Worm (Caenorhabditis elegans) whole organism, mixed stage, embryonic: ENCODE results near the gene C03E10.1.
"Not testable (repeated sequence)": the region's sequence is repeated elsewhere in the genome, so short reads cannot be mapped to it uniquely, and the experiment has no call there.

Source experiments
- M03D4.4 ChIP-seq: sonication (generic microtip); optimal IDR thresholded peaks from 2 replicates; lab custom pipeline; 2017; ENCODE audit warnings: mild to moderate bottlenecking, missing genetic modification characterization, missing compliant biosample characterization
- bed-3 ChIP-seq: fragments of 200-800 bp; sonication (Bioruptor generic); optimal IDR thresholded peaks from 3 replicates; lab custom pipeline; 2018; ENCODE audit warnings: mild to moderate bottlenecking, missing genetic modification characterization, moderate library complexity, missing compliant biosample characterization
- ceh-43 ChIP-seq: fragments of 200-800 bp; sonication (Bioruptor generic); optimal IDR thresholded peaks from 2 replicates; lab custom pipeline; 2018; ENCODE audit warnings: mild to moderate bottlenecking, missing genetic modification characterization, moderate library complexity, missing compliant biosample characterization
- ceh-83 ChIP-seq: fragments of 200-800 bp; sonication (Bioruptor generic); optimal IDR thresholded peaks from 2 replicates; lab custom pipeline; 2018; ENCODE audit warnings: mild to moderate bottlenecking, missing genetic modification characterization, missing compliant biosample characterization
- drap-1 ChIP-seq: fragments of 200-800 bp; sonication (Bioruptor generic); optimal IDR thresholded peaks from 3 replicates; lab custom pipeline; 2018; ENCODE audit warnings: mild to moderate bottlenecking, missing genetic modification characterization, missing compliant biosample characterization
- elt-1 ChIP-seq: sonication (generic microtip); optimal IDR thresholded peaks from 2 replicates; lab custom pipeline; 2017; ENCODE audit warnings: missing genetic modification characterization, mild to moderate bottlenecking, missing compliant biosample characterization, antibody characterized with exemption, moderate library complexity, borderline replicate concordance; ENCODE audit not compliant: insufficient read depth
- elt-3 ChIP-seq: fragments of 150-350 bp; optimal IDR thresholded peaks from 2 replicates; lab custom pipeline; 2014; ENCODE audit warnings: missing biosample characterization, missing genetic modification characterization
- flh-1 ChIP-seq: fragments of 200-800 bp; sonication (Bioruptor generic); optimal IDR thresholded peaks from 2 replicates; lab custom pipeline; 2018; ENCODE audit warnings: mild to moderate bottlenecking, missing genetic modification characterization, moderate library complexity, missing compliant biosample characterization
- ham-2 ChIP-seq: fragments of 200-800 bp; sonication (Bioruptor generic); optimal IDR thresholded peaks from 2 replicates; lab custom pipeline; 2018; ENCODE audit warnings: mild to moderate bottlenecking, missing genetic modification characterization, missing compliant biosample characterization
- hlh-1 ChIP-seq: fragments of 150-350 bp; optimal IDR thresholded peaks from 2 replicates; lab custom pipeline; 2014; ENCODE audit warnings: missing biosample characterization, missing genetic modification reagents, missing genetic modification characterization
- lin-13 ChIP-seq: fragments of 150-350 bp; optimal IDR thresholded peaks from 2 replicates; lab custom pipeline; 2014; ENCODE audit warnings: missing biosample characterization, missing genetic modification characterization
- lsy-2 ChIP-seq: fragments of 150-350 bp; optimal IDR thresholded peaks from 2 replicates; lab custom pipeline; 2014; ENCODE audit warnings: missing biosample characterization, missing genetic modification characterization
- mab-5 ChIP-seq: fragments of 150-350 bp; optimal IDR thresholded peaks from 2 replicates; lab custom pipeline; 2014; ENCODE audit warnings: missing biosample characterization, missing genetic modification characterization
- mep-1 ChIP-seq: fragments of 150-350 bp; optimal IDR thresholded peaks from 2 replicates; lab custom pipeline; 2017; ENCODE audit warnings: missing biosample characterization, missing genetic modification reagents, missing genetic modification characterization, inconsistent platforms
- nhr-12 ChIP-seq: fragments of 150-350 bp; optimal IDR thresholded peaks from 2 replicates; lab custom pipeline; 2014; ENCODE audit warnings: missing biosample characterization, missing genetic modification characterization
- nhr-2 ChIP-seq: fragments of 150-350 bp; optimal IDR thresholded peaks from 2 replicates; lab custom pipeline; 2014; ENCODE audit warnings: missing biosample characterization, missing genetic modification characterization
- nhr-237 ChIP-seq: fragments of 150-350 bp; optimal IDR thresholded peaks from 2 replicates; lab custom pipeline; 2014; ENCODE audit warnings: missing biosample characterization, missing genetic modification characterization
- nhr-28 ChIP-seq: fragments of 150-350 bp; optimal IDR thresholded peaks from 2 replicates; lab custom pipeline; 2014; ENCODE audit warnings: missing biosample characterization, missing genetic modification characterization
- pha-4 ChIP-seq: fragments of 150-350 bp; optimal IDR thresholded peaks from 2 replicates; lab custom pipeline; 2018; ENCODE audit warnings: missing biosample characterization, missing genetic modification reagents, missing genetic modification characterization
- sem-2 ChIP-seq: fragments of 200-800 bp; sonication (Bioruptor generic); optimal IDR thresholded peaks from 2 replicates; lab custom pipeline; 2018; ENCODE audit warnings: mild to moderate bottlenecking, missing genetic modification characterization, missing compliant biosample characterization
- snpc-4 ChIP-seq: fragments of 150-350 bp; optimal IDR thresholded peaks from 2 replicates; lab custom pipeline; 2014; ENCODE audit warnings: missing biosample characterization, missing genetic modification characterization
- sptf-1 ChIP-seq: sonication (generic microtip); optimal IDR thresholded peaks from 2 replicates; lab custom pipeline; 2017; ENCODE audit warnings: mild to moderate bottlenecking, missing genetic modification characterization, moderate library complexity, missing compliant biosample characterization
- tbx-8 ChIP-seq: fragments of 200-800 bp; sonication (Bioruptor generic); optimal IDR thresholded peaks from 2 replicates; lab custom pipeline; 2018; ENCODE audit warnings: mild to moderate bottlenecking, missing genetic modification characterization, moderate library complexity, missing compliant biosample characterization
- unc-120 ChIP-seq: sonication (generic microtip); optimal IDR thresholded peaks from 2 replicates; lab custom pipeline; 2017; ENCODE audit warnings: missing genetic modification characterization, missing compliant biosample characterization; ENCODE audit not compliant: poor library complexity, severe bottlenecking
- unc-39 ChIP-seq: fragments of 150-350 bp; optimal IDR thresholded peaks from 2 replicates; lab custom pipeline; 2014; ENCODE audit warnings: missing biosample characterization, missing genetic modification characterization
- unc-62 ChIP-seq: fragments of 150-350 bp; optimal IDR thresholded peaks from 2 replicates; lab custom pipeline; 2014; ENCODE audit warnings: missing biosample characterization, missing genetic modification reagents, missing genetic modification characterization
- zip-8 ChIP-seq: fragments of 150-350 bp; optimal IDR thresholded peaks from 2 replicates; lab custom pipeline; 2014; ENCODE audit warnings: missing biosample characterization, missing genetic modification characterization
- ztf-11 ChIP-seq: fragments of 150-350 bp; optimal IDR thresholded peaks from 2 replicates; lab custom pipeline; 2014; ENCODE audit warnings: missing biosample characterization, missing genetic modification characterization

The C03E10.1 gene

ce11 chrV:11282272-11282671 is 8.7 kb upstream of the C03E10.1 start, which contains the start of gene gly-20:
gly-20 (plus strand) TSS chrV:11282572.
- TF ChIP-seq elt-3 (tag; lab: Kevin White, UChicago) (no peak), elt-1 (tag; lab: Kevin White, UChicago) (no peak), lsy-2 (tag; lab: Kevin White, UChicago) (no peak), sem-2 (no peak), unc-39 (no peak), drap-1 (GFP tag; lab: Kevin White, UChicago) (no peak), unc-62 (GFP tag; lab: Kevin White, UChicago) (no peak), bed-3 (GFP tag; lab: Kevin White, UChicago) (no peak), unc-120 (no peak), ceh-43 (GFP tag; lab: Kevin White, UChicago) (no peak), ham-2 (GFP tag; lab: Kevin White, UChicago) (no peak)

DNA sequence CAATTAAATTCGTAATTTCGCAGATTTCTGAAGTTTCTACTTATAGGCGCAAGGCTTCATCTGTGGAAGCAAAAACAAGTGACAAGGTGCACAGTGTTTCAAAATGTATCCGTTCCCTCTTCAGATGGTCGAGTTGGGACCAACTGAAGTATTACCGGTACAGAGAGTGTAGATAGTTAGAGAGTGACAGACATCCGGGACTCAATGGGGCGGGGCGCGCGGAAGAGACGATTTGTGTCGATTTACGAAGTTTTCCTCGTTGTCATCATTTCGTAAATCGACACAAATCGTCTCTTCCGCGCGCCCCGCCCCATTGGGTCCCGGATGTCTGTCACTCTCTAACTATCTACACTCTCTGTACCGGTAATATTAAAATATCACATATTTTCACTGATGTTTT is 4.9 kb upstream of the C03E10.1 start, which contains the start of gene C03E10.3:
TSS of gene C03E10.3 (plus strand) at position 301 of the 400 bp plus-strand sequence.
- TF ChIP-seq mab-5 (tag; lab: Kevin White, UChicago); sem-2; bed-3 (GFP tag; lab: Kevin White, UChicago): not testable (repeated sequence)

ce11 chrV:11292682-11293081 is 1.7 kb downstream of the C03E10.1 start:
- no peak for TF ChIP-seq lsy-2 (tag; lab: Kevin White, UChicago)
- TF ChIP-seq unc-39, result no peak
- no peak for TF ChIP-seq bed-3 (GFP tag; lab: Kevin White, UChicago)
- TF ChIP-seq lin-13 (tag; lab: Kevin White, UChicago), result no peak
- TF ChIP-seq zip-8 (tag; lab: Kevin White, UChicago), result no peak
- TF ChIP-seq ceh-83 (GFP tag; lab: Kevin White, UChicago), result no peak
- TF ChIP-seq sptf-1 (tag; lab: Kevin White, UChicago), result no peak
- TF ChIP-seq snpc-4, result no peak
- no peak for TF ChIP-seq nhr-237 (tag; lab: Kevin White, UChicago)
- no peak for TF ChIP-seq elt-1 (tag; lab: Kevin White, UChicago)
- no peak for TF ChIP-seq nhr-12 (tag; lab: Kevin White, UChicago)
- no peak for TF ChIP-seq sem-2
- TF ChIP-seq pha-4 (tag; lab: Kevin White, UChicago), result no peak
- no peak for TF ChIP-seq mep-1 (tag; lab: Kevin White, UChicago)
- no peak for TF ChIP-seq flh-1 (GFP tag; lab: Kevin White, UChicago)
- no peak for TF ChIP-seq hlh-1 (tag; lab: Kevin White, UChicago)
- no peak for TF ChIP-seq ham-2 (GFP tag; lab: Kevin White, UChicago)
- TF ChIP-seq M03D4.4 (tag; lab: Kevin White, UChicago), result no peak

DNA sequence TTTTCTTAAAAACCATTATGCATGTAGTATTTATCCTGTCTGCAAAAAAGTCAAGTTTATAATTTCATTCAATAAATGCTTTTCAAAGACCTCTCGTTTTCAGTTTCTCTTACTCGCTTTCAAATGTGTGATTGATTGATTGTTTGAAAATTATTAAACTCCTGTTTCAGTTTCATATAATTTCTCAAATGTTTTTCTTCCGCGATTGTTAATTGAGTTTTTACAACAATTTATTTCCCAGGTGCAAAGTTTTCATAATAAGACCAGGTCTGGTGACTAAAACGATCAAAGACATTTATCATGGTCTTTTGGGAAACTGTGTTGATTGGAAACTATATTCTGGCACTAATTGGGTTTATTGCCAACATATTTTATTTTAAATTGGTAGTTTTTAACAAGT is 3.4 kb downstream of the C03E10.1 start, which contains the start of gene T03F7.6:
TSS of gene T03F7.6 (plus strand) at position 301 of the 400 bp plus-strand sequence.
- no peak for TF ChIP-seq hlh-1 (tag; lab: Kevin White, UChicago)
- TF ChIP-seq ztf-11 (tag; lab: Kevin White, UChicago), result no peak
- no peak for TF ChIP-seq ceh-83 (GFP tag; lab: Kevin White, UChicago)
- no peak for TF ChIP-seq lin-13 (tag; lab: Kevin White, UChicago)
- no peak for TF ChIP-seq nhr-2 (tag; lab: Kevin White, UChicago)
- TF ChIP-seq ceh-43 (GFP tag; lab: Kevin White, UChicago), result no peak
- TF ChIP-seq mab-5 (tag; lab: Kevin White, UChicago), result no peak
- TF ChIP-seq mep-1 (tag; lab: Kevin White, UChicago), result no peak
- no peak for TF ChIP-seq ham-2 (GFP tag; lab: Kevin White, UChicago)
- no peak for TF ChIP-seq zip-8 (tag; lab: Kevin White, UChicago)
- TF ChIP-seq flh-1 (GFP tag; lab: Kevin White, UChicago), result no peak
- TF ChIP-seq M03D4.4 (tag; lab: Kevin White, UChicago), result no peak

ce11 chrV:11298632-11299031 is 7.6 kb downstream of the C03E10.1 start, which contains the start of gene T03F7.5:
T03F7.5 (minus strand) TSS chrV:11298732.
- no peak for TF ChIP-seq mab-5 (tag; lab: Kevin White, UChicago)
- TF ChIP-seq nhr-12 (tag; lab: Kevin White, UChicago), result no peak
- no peak for TF ChIP-seq unc-39
- no peak for TF ChIP-seq flh-1 (GFP tag; lab: Kevin White, UChicago)
- TF ChIP-seq ceh-83 (GFP tag; lab: Kevin White, UChicago), result no peak
- no peak for TF ChIP-seq snpc-4
- no peak for TF ChIP-seq lin-13 (tag; lab: Kevin White, UChicago)
- TF ChIP-seq lsy-2 (tag; lab: Kevin White, UChicago), result no peak
- TF ChIP-seq unc-62 (GFP tag; lab: Kevin White, UChicago), result no peak
- TF ChIP-seq nhr-28, result no peak
- TF ChIP-seq bed-3 (GFP tag; lab: Kevin White, UChicago), result no peak
- TF ChIP-seq tbx-8 (GFP tag; lab: Kevin White, UChicago), result no peak
- TF ChIP-seq nhr-2 (tag; lab: Kevin White, UChicago), result no peak
- no peak for TF ChIP-seq elt-3 (tag; lab: Kevin White, UChicago)
- no peak for TF ChIP-seq nhr-237 (tag; lab: Kevin White, UChicago)
